Fruit fly (Drosophila melanogaster) whole organism, embryonic: Measurements from ENCODE around the gene PIG-T.

Source experiments
- ATbp ChIP-seq: fragments of 200-800 bp; sonication (Bioruptor generic); optimal IDR thresholded peaks from 2 replicates; lab custom pipeline; 2017; ENCODE audit warnings: missing biosample characterization, mild to moderate bottlenecking, missing genetic modification characterization, missing genetic modification reagents
- Awh ChIP-seq: fragments of 200-800 bp; sonication (Bioruptor generic); IDR thresholded peaks from 2 replicates; pipeline ENCODE4, ENCODE4 v1.3.6; 2022; ENCODE audit warnings: missing biosample characterization, missing genetic modification characterization
- CG10147 ChIP-seq: fragments of 200-800 bp; sonication (Bioruptor generic); optimal IDR thresholded peaks from 2 replicates; lab custom pipeline; 2019; ENCODE audit warnings: missing biosample characterization, mild to moderate bottlenecking, missing genetic modification characterization, moderate library complexity
- CG10979 ChIP-seq: fragments of 200-800 bp; sonication (Bioruptor generic); optimal IDR thresholded peaks from 2 replicates; lab custom pipeline; 2018; ENCODE audit warnings: missing biosample characterization, mild to moderate bottlenecking, missing genetic modification characterization, moderate library complexity
- CG11247 ChIP-seq: fragments of 200-800 bp; sonication (Bioruptor generic); IDR thresholded peaks from 2 replicates; pipeline ENCODE4 v1.3.6; 2022; ENCODE audit warnings: missing biosample characterization, missing genetic modification characterization
- CG12299 ChIP-seq: fragments of 200-800 bp; sonication (Bioruptor generic); optimal IDR thresholded peaks from 2 replicates; lab custom pipeline; 2018; ENCODE audit warnings: missing biosample characterization, mild to moderate bottlenecking, missing genetic modification characterization
- CG12391 ChIP-seq: fragments of 200-800 bp; sonication (Bioruptor generic); optimal IDR thresholded peaks from 3 replicates; lab custom pipeline; 2018; ENCODE audit warnings: missing biosample characterization, mild to moderate bottlenecking, missing genetic modification characterization, moderate library complexity
- CG14050 ChIP-seq: fragments of 200-800 bp; sonication (Bioruptor generic); IDR thresholded peaks from 3 replicates; pipeline ENCODE4 v1.3.6; 2022; ENCODE audit warnings: missing biosample characterization, missing genetic modification characterization
- CG14441 ChIP-seq: fragments of 200-800 bp; sonication (Bioruptor generic); IDR thresholded peaks from 2 replicates; pipeline ENCODE4 v1.3.6; 2022; ENCODE audit warnings: missing biosample characterization, missing genetic modification characterization
- CG15514 ChIP-seq: fragments of 200-800 bp; sonication (Bioruptor generic); optimal IDR thresholded peaks from 3 replicates; lab custom pipeline; 2017; ENCODE audit warnings: missing biosample characterization, missing genetic modification characterization, mild to moderate bottlenecking, moderate library complexity, missing genetic modification reagents
- CG16813 ChIP-seq: fragments of 200-800 bp; sonication (Bioruptor generic); IDR thresholded peaks from 3 replicates; pipeline ENCODE4 v1.3.6; 2022; ENCODE audit warnings: missing biosample characterization, missing genetic modification characterization; ENCODE audit not compliant: partially characterized antibody
- CG16863 ChIP-seq: fragments of 200-800 bp; sonication (Bioruptor generic); optimal IDR thresholded peaks from 3 replicates; lab custom pipeline; 2016; ENCODE audit warnings: missing biosample characterization, missing genetic modification characterization
- CG17802 ChIP-seq: fragments of 200-800 bp; sonication (Bioruptor generic); optimal IDR thresholded peaks from 2 replicates; lab custom pipeline; 2018; ENCODE audit warnings: missing biosample characterization, mild to moderate bottlenecking, missing genetic modification characterization, moderate library complexity
- CG2129 ChIP-seq: fragments of 200-800 bp; sonication (Bioruptor generic); IDR thresholded peaks from 2 replicates; pipeline ENCODE4 v1.3.6; 2022; ENCODE audit warnings: missing biosample characterization, missing genetic modification characterization; ENCODE audit not compliant: partially characterized antibody
- CG31388 ChIP-seq: fragments of 200-800 bp; sonication (Bioruptor generic); optimal IDR thresholded peaks from 2 replicates; lab custom pipeline; 2016; ENCODE audit warnings: missing biosample characterization, missing genetic modification characterization
- CG3163 ChIP-seq: fragments of 200-800 bp; sonication (Bioruptor generic); optimal IDR thresholded peaks from 3 replicates; lab custom pipeline; 2016; ENCODE audit warnings: missing biosample characterization, missing genetic modification characterization
- CG43689 ChIP-seq: fragments of 200-800 bp; sonication (Bioruptor generic); IDR thresholded peaks from 2 replicates; pipeline ENCODE4 v1.3.6; 2022; ENCODE audit warnings: missing biosample characterization, missing genetic modification characterization
- CG7745 ChIP-seq: fragments of 200-800 bp; sonication (Bioruptor generic); optimal IDR thresholded peaks from 2 replicates; lab custom pipeline; 2018; ENCODE audit warnings: missing biosample characterization, mild to moderate bottlenecking, missing genetic modification characterization, moderate library complexity
- CG8290 ChIP-seq, 3 experiments: fragments of 200-800 bp; sonication (Bioruptor generic); optimal IDR thresholded peaks; 2 replicates each; lab custom pipeline; 2016 to 2019; ENCODE audit warnings: missing biosample characterization in 3 of 3, missing genetic modification characterization in 3 of 3, mild to moderate bottlenecking in 2 of 3, moderate library complexity in 1 of 3
- CG9437 ChIP-seq: fragments of 200-800 bp; sonication (Bioruptor generic); optimal IDR thresholded peaks from 2 replicates; lab custom pipeline; 2018; ENCODE audit warnings: missing biosample characterization, mild to moderate bottlenecking, missing genetic modification characterization
- CG9932 ChIP-seq: fragments of 200-800 bp; sonication (Bioruptor generic); IDR thresholded peaks from 2 replicates; pipeline ENCODE4 v1.3.6; 2022; ENCODE audit warnings: missing biosample characterization, missing genetic modification characterization
- CTCF ChIP-seq: fragments of 200-800 bp; sonication (Bioruptor generic); optimal IDR thresholded peaks from 2 replicates; lab custom pipeline; 2017; ENCODE audit warnings: missing biosample characterization, mild to moderate bottlenecking, missing genetic modification characterization, moderate library complexity
- D ChIP-seq, 2 experiments: fragments of 200-800 bp in 1 of 2; fragments of >200 bp in 1 of 2; sonication (Bioruptor generic) in 1 of 2; optimal IDR thresholded peaks; 2 replicates in 1 of 2; 3 replicates in 1 of 2; lab custom pipeline; 2017; ENCODE audit warnings: mild to moderate bottlenecking in 1 of 2, missing biosample characterization in 1 of 2, missing genetic modification characterization in 1 of 2, missing genetic modification reagents in 1 of 2
- Dip2 ChIP-seq: fragments of 200-800 bp; sonication (Bioruptor generic); IDR thresholded peaks from 2 replicates; pipeline ENCODE4 v1.3.6; 2022; ENCODE audit warnings: missing biosample characterization, missing genetic modification characterization
- Fer2 ChIP-seq: fragments of 200-800 bp; sonication (Bioruptor generic); optimal IDR thresholded peaks from 2 replicates; lab custom pipeline; 2018; ENCODE audit warnings: missing biosample characterization, mild to moderate bottlenecking, missing genetic modification characterization, moderate library complexity
- Hmr ChIP-seq: fragments of 200-800 bp; sonication (Bioruptor generic); optimal IDR thresholded peaks from 3 replicates; lab custom pipeline; 2017; ENCODE audit warnings: mild to moderate bottlenecking, missing biosample characterization, missing genetic modification reagents, missing genetic modification characterization
- MESR4 ChIP-seq: fragments of 200-800 bp; sonication (Bioruptor generic); optimal IDR thresholded peaks from 2 replicates; lab custom pipeline; 2018; ENCODE audit warnings: missing biosample characterization, mild to moderate bottlenecking, missing genetic modification characterization, moderate library complexity
- Myb ChIP-seq: fragments of 200-800 bp; sonication (Bioruptor generic); optimal IDR thresholded peaks from 2 replicates; lab custom pipeline; 2016; ENCODE audit warnings: missing biosample characterization, missing genetic modification characterization
- NC2β ChIP-seq: fragments of 200-800 bp; sonication (Bioruptor generic); optimal IDR thresholded peaks from 2 replicates; lab custom pipeline; 2016; ENCODE audit warnings: missing biosample characterization, missing genetic modification characterization
- PHDP ChIP-seq: fragments of 200-800 bp; sonication (Bioruptor generic); optimal IDR thresholded peaks from 3 replicates; lab custom pipeline; 2018; ENCODE audit warnings: missing biosample characterization, mild to moderate bottlenecking, missing genetic modification characterization, moderate library complexity
- Sry-δ ChIP-seq: fragments of 200-800 bp; sonication (Bioruptor generic); optimal IDR thresholded peaks from 2 replicates; lab custom pipeline; 2016; ENCODE audit warnings: missing biosample characterization, missing genetic modification characterization
- Vsx1 ChIP-seq: fragments of 200-800 bp; sonication (Bioruptor generic); optimal IDR thresholded peaks from 2 replicates; lab custom pipeline; 2017; ENCODE audit warnings: missing biosample characterization, mild to moderate bottlenecking, missing genetic modification characterization, missing genetic modification reagents
- ab ChIP-seq: fragments of 200-800 bp; sonication (Bioruptor generic); optimal IDR thresholded peaks from 2 replicates; lab custom pipeline; 2016; ENCODE audit warnings: missing biosample characterization, missing genetic modification characterization
- ap ChIP-seq: fragments of 200-800 bp; sonication (Bioruptor generic); IDR thresholded peaks from 2 replicates; pipeline ENCODE4 v1.3.6; 2022; ENCODE audit warnings: missing biosample characterization, missing genetic modification characterization
- cas ChIP-seq: fragments of 200-800 bp; sonication (Bioruptor generic); IDR thresholded peaks from 2 replicates; pipeline ENCODE4 v1.3.6; 2022; ENCODE audit warnings: missing biosample characterization, missing genetic modification characterization
- da ChIP-seq: fragments of 200-800 bp; sonication (Bioruptor generic); optimal IDR thresholded peaks from 2 replicates; lab custom pipeline; 2016; ENCODE audit warnings: missing biosample characterization, missing genetic modification characterization
- dan ChIP-seq: fragments of 200-800 bp; sonication (Bioruptor generic); IDR thresholded peaks from 2 replicates; pipeline ENCODE4 v1.3.6; 2022; ENCODE audit warnings: missing biosample characterization, missing genetic modification characterization
- danr ChIP-seq: fragments of 200-800 bp; sonication (Bioruptor generic); IDR thresholded peaks from 2 replicates; pipeline ENCODE4 v1.3.6; 2022; ENCODE audit warnings: missing biosample characterization, missing genetic modification characterization
- fu2 ChIP-seq: fragments of 200-800 bp; sonication (Bioruptor generic); optimal IDR thresholded peaks from 2 replicates; lab custom pipeline; 2016; ENCODE audit warnings: missing biosample characterization, missing genetic modification characterization
- gce ChIP-seq: fragments of 200-800 bp; sonication (Bioruptor generic); IDR thresholded peaks from 3 replicates; pipeline ENCODE4 v1.3.6; 2022; ENCODE audit warnings: missing biosample characterization, missing genetic modification characterization
- gro ChIP-seq: fragments of 200-800 bp; sonication (Bioruptor generic); optimal IDR thresholded peaks from 2 replicates; lab custom pipeline; 2016; ENCODE audit warnings: missing biosample characterization, missing genetic modification characterization
- inv ChIP-seq: fragments of 200-800 bp; sonication (Bioruptor generic); IDR thresholded peaks from 2 replicates; pipeline ENCODE4 v1.3.6; 2022; ENCODE audit warnings: missing biosample characterization, missing genetic modification characterization; ENCODE audit not compliant: partially characterized antibody
- row ChIP-seq: fragments of 200-800 bp; sonication (Bioruptor generic); IDR thresholded peaks from 3 replicates; pipeline ENCODE4 v1.3.6; 2022; ENCODE audit warnings: missing biosample characterization, missing genetic modification characterization
- shn ChIP-seq: fragments of 200-800 bp; sonication (Bioruptor generic); optimal IDR thresholded peaks from 3 replicates; lab custom pipeline; 2016; ENCODE audit warnings: missing biosample characterization, missing genetic modification characterization
- sr ChIP-seq: fragments of 200-800 bp; sonication (Bioruptor generic); IDR thresholded peaks from 3 replicates; pipeline ENCODE4 v1.3.6; 2022; ENCODE audit warnings: missing biosample characterization, missing genetic modification characterization
- tgo ChIP-seq: fragments of 200-800 bp; sonication (Bioruptor generic); IDR thresholded peaks from 3 replicates; pipeline ENCODE4 v1.3.6; 2022; ENCODE audit warnings: missing biosample characterization, missing genetic modification characterization
- tna ChIP-seq: fragments of 200-800 bp; sonication (Bioruptor generic); IDR thresholded peaks from 2 replicates; pipeline ENCODE4 v1.3.6; 2022; ENCODE audit warnings: missing biosample characterization, missing genetic modification characterization; ENCODE audit not compliant: partially characterized antibody
- ttk ChIP-seq: fragments of 200-800 bp; sonication (Bioruptor generic); IDR thresholded peaks from 2 replicates; pipeline ENCODE4 v2.1.2; 2022; ENCODE audit warnings: missing biosample characterization, missing genetic modification characterization
- twi ChIP-seq: fragments of 200-800 bp; optimal IDR thresholded peaks from 2 replicates; lab custom pipeline; 2019; ENCODE audit warnings: missing biosample characterization, mild to moderate bottlenecking, missing genetic modification characterization, moderate library complexity
- vvl ChIP-seq: fragments of 200-800 bp; sonication (Bioruptor generic); IDR thresholded peaks from 2 replicates; pipeline ENCODE4 v1.3.6; 2022; ENCODE audit warnings: missing biosample characterization, missing genetic modification characterization

PIG-T gene

dm6 chrX:8409793-8410192, 2.7 kb upstream of the PIG-T start (continued):
- TF ChIP-seq Dip2 (GFP tag; lab: Robert Waterston, UW) (no peak), CG3163 (GFP tag; lab: Kevin White, UChicago) (no peak), danr (GFP tag; lab: Robert Waterston, UW) (no peak), CG43689 (GFP tag; lab: Robert Waterston, UW) (no peak), PHDP (tag; lab: Kevin White, UChicago) (peak; percentile 72), twi (tag; lab: Kevin White, UChicago) (no peak), vvl (GFP tag; lab: Robert Waterston, UW) (peak; percentile 85), shn (GFP tag; lab: Kevin White, UChicago) (no peak), CG14050 (GFP tag; lab: Robert Waterston, UW) (peak; percentile 43; the same call in 1 of the 3 replicates), ttk (GFP tag; lab: Robert Waterston, UW) (no peak), Sry-δ (no peak), gro (GFP tag; lab: Kevin White, UChicago) (peak; percentile 56), sr (GFP tag; lab: Robert Waterston, UW) (peak; percentile 56; the same call in 1 of the 3 replicates), CG2129 (GFP tag; lab: Robert Waterston, UW) (no peak), MESR4 (GFP tag; lab: Kevin White, UChicago) (peak; percentile 8), CG15514 (GFP tag; lab: Kevin White, UChicago) (peak; percentile 72), dan (GFP tag; lab: Robert Waterston, UW) (no peak), CG16813 (no peak; the same call in 2 of the 3 replicates), CG8290 (GFP tag; optimal IDR thresholded peaks at IDR 0.05; lab: Kevin White, UChicago) (no peak), CG8290 (tag; optimal IDR thresholded peaks at IDR 0.05; lab: Kevin White, UChicago) (peak in 1 of 2 experiments; percentile 73), cas (GFP tag; lab: Robert Waterston, UW) (peak; percentile 91), ap (GFP tag; lab: Robert Waterston, UW) (no peak), tgo (GFP tag; lab: Robert Waterston, UW) (no peak), Hmr (GFP tag; lab: Kevin White, UChicago) (peak; percentile 65), D (optimal IDR thresholded peaks at IDR 0.05; lab: Kevin White, UChicago) (no peak), D (GFP tag; optimal IDR thresholded peaks at IDR 0.05; lab: Kevin White, UChicago) (no peak), ATbp (GFP tag; lab: Kevin White, UChicago) (no peak), gce (GFP tag; lab: Robert Waterston, UW) (peak; percentile 56; the same call in 1 of the 3 replicates), tna (GFP tag; lab: Robert Waterston, UW) (no peak), inv (GFP tag; lab: Robert Waterston, UW) (no peak), CG17802 (tag; lab: Kevin White, UChicago) (no peak), row (peak; percentile 22; the same call in 1 of the 3 replicates), CG31388 (GFP tag; lab: Kevin White, UChicago) (no peak), CG14441 (GFP tag; lab: Robert Waterston, UW) (no peak), CG10979 (tag; lab: Kevin White, UChicago) (no peak), CG11247 (peak; percentile 68; the same call in 1 of the 2 replicates), CG10147 (GFP tag; lab: Kevin White, UChicago) (peak; percentile 92), CTCF (GFP tag; lab: Kevin White, UChicago) (peak; percentile 44), Myb (GFP tag; lab: Kevin White, UChicago) (no peak), Vsx1 (GFP tag; lab: Kevin White, UChicago) (peak; percentile 26), CG9932 (GFP tag; lab: Robert Waterston, UW) (peak; percentile 63), fu2 (no peak), NC2β (GFP tag; lab: Kevin White, UChicago) (no peak), da (GFP tag; lab: Kevin White, UChicago) (no peak), CG7745 (tag; lab: Kevin White, UChicago) (peak; percentile 80), CG16863 (GFP tag; lab: Kevin White, UChicago) (no peak), Fer2 (no peak), ab (no peak), CG9437 (no peak), Awh (GFP tag; lab: Robert Waterston, UW) (no peak; the same call in 1 of the 2 replicates), CG12391 (peak; percentile 27), CG12299 (peak; percentile 68)
